Worm (Caenorhabditis elegans) whole organism, young adult: ENCODE data around the gene str-229.
A peak's percentile ranks its signal among the peaks of the same experiment; 100 is the strongest.

Experiments
- B0035.1 ChIP-seq: sonication (generic microtip); optimal IDR thresholded peaks from 2 replicates; lab custom pipeline; 2016; ENCODE audit warnings: missing genetic modification characterization, mild to moderate bottlenecking, missing compliant biosample characterization, missing genotype, missing genetic modification reagents
- C06A6.2 ChIP-seq: fragments of 200-800 bp; sonication (Bioruptor generic); conservative IDR thresholded peaks from 2 replicates; pipeline ENCODE4 v1.3.6; 2022; ENCODE audit warnings: missing genetic modification characterization, missing compliant biosample characterization
- C17E4.6 ChIP-seq: fragments of 200-800 bp; sonication (Bioruptor generic); IDR thresholded peaks from 2 replicates; pipeline ENCODE4 v1.3.6; 2022; ENCODE audit warnings: missing genetic modification reagents, missing genetic modification characterization, missing compliant biosample characterization
- F22D6.2 ChIP-seq: sonication (generic microtip); optimal IDR thresholded peaks from 2 replicates; lab custom pipeline; 2016; ENCODE audit warnings: mild to moderate bottlenecking, missing genetic modification characterization, missing compliant biosample characterization
- F33H1.4 ChIP-seq: fragments of 200-800 bp; sonication (Bioruptor generic); IDR thresholded peaks from 2 replicates; pipeline ENCODE4 v1.3.6; 2022; ENCODE audit warnings: missing genetic modification reagents, missing genetic modification characterization, missing compliant biosample characterization
- F39B2.1 ChIP-seq: fragments of 200-800 bp; sonication (Bioruptor generic); IDR thresholded peaks from 2 replicates; pipeline ENCODE4 v1.3.6; 2022; ENCODE audit warnings: missing genetic modification reagents, missing genetic modification characterization, missing compliant biosample characterization
- K12H6.12 ChIP-seq: fragments of 200-800 bp; sonication (Bioruptor generic); optimal IDR thresholded peaks from 2 replicates; lab custom pipeline; 2018; ENCODE audit warnings: mild to moderate bottlenecking, missing genetic modification characterization, missing compliant biosample characterization
- T07F8.4 ChIP-seq: sonication (generic microtip); optimal IDR thresholded peaks from 2 replicates; lab custom pipeline; 2016; ENCODE audit warnings: mild to moderate bottlenecking, missing genetic modification characterization, moderate library complexity, missing compliant biosample characterization
- T26A5.8 ChIP-seq: sonication (generic microtip); optimal IDR thresholded peaks from 2 replicates; lab custom pipeline; 2016; ENCODE audit warnings: missing genetic modification characterization, missing compliant biosample characterization
- akir-1 ChIP-seq: fragments of 200-800 bp; sonication (Bioruptor generic); optimal IDR thresholded peaks from 2 replicates; lab custom pipeline; 2018; ENCODE audit warnings: mild to moderate bottlenecking, missing genetic modification characterization, moderate library complexity, missing compliant biosample characterization
- ama-1 ChIP-seq, 3 experiments: fragments of 150-350 bp in 1 of 3; sonication (generic microtip) in 2 of 3; optimal IDR thresholded peaks; 2 replicates each; lab custom pipeline; 2014 to 2018; ENCODE audit warnings: missing biosample characterization in 2 of 3, missing genetic modification characterization in 2 of 3, missing genetic modification reagents in 2 of 3
- atf-7 ChIP-seq: sonication (generic microtip); optimal IDR thresholded peaks from 2 replicates; lab custom pipeline; 2017; ENCODE audit warnings: mild to moderate bottlenecking, missing genetic modification characterization, missing compliant biosample characterization
- attf-5 ChIP-seq: fragments of 200-800 bp; sonication (Bioruptor generic); optimal IDR thresholded peaks from 2 replicates; lab custom pipeline; 2018; ENCODE audit warnings: mild to moderate bottlenecking, missing genetic modification characterization, missing compliant biosample characterization
- ccch-3 ChIP-seq: fragments of 200-800 bp; sonication (Bioruptor generic); optimal IDR thresholded peaks from 2 replicates; lab custom pipeline; 2018; ENCODE audit warnings: mild to moderate bottlenecking, missing genetic modification characterization, missing compliant biosample characterization
- ceh-27 ChIP-seq: fragments of 200-800 bp; sonication (Bioruptor generic); optimal IDR thresholded peaks from 2 replicates; lab custom pipeline; 2018; ENCODE audit warnings: mild to moderate bottlenecking, missing genetic modification characterization, moderate library complexity, missing compliant biosample characterization
- ceh-40 ChIP-seq: fragments of 200-800 bp; sonication (Bioruptor generic); IDR thresholded peaks from 2 replicates; pipeline ENCODE4 v1.3.6; 2022; ENCODE audit warnings: missing genetic modification characterization, missing compliant biosample characterization
- ceh-91 ChIP-seq: fragments of 200-800 bp; sonication (Bioruptor generic); IDR thresholded peaks from 2 replicates; pipeline ENCODE4 v1.3.6; 2022; ENCODE audit warnings: missing genetic modification reagents, missing genetic modification characterization, missing compliant biosample characterization
- dpl-1 ChIP-seq: fragments of 150-350 bp; optimal IDR thresholded peaks from 2 replicates; lab custom pipeline; 2014; ENCODE audit warnings: missing biosample characterization, missing genetic modification reagents, missing genetic modification characterization
- egrh-3 ChIP-seq: fragments of 200-800 bp; sonication (Bioruptor generic); IDR thresholded peaks from 2 replicates; pipeline ENCODE4 v1.3.6; 2022; ENCODE audit warnings: missing genetic modification reagents, missing genetic modification characterization, missing compliant biosample characterization
- him-1 ChIP-seq: sonication (generic microtip); optimal IDR thresholded peaks from 2 replicates; lab custom pipeline; 2016; ENCODE audit warnings: missing genotype, missing genetic modification reagents, missing genetic modification characterization, missing compliant biosample characterization
- let-526 ChIP-seq: fragments of 200-800 bp; sonication (Bioruptor generic); IDR thresholded peaks from 2 replicates; pipeline ENCODE4 v1.3.6; 2022; ENCODE audit warnings: missing genetic modification reagents, missing genetic modification characterization, missing compliant biosample characterization
- lsl-1 ChIP-seq: fragments of 200-800 bp; sonication (Bioruptor generic); optimal IDR thresholded peaks from 2 replicates; lab custom pipeline; 2018; ENCODE audit warnings: mild to moderate bottlenecking, missing genetic modification characterization, moderate library complexity, missing compliant biosample characterization
- lsy-27 ChIP-seq: sonication (generic microtip); optimal IDR thresholded peaks from 2 replicates; lab custom pipeline; 2017; ENCODE audit warnings: missing genetic modification characterization, mild to moderate bottlenecking, missing compliant biosample characterization, antibody characterized with exemption, missing genotype, borderline replicate concordance; ENCODE audit not compliant: insufficient read depth
- madf-10 ChIP-seq: sonication (generic microtip); optimal IDR thresholded peaks from 2 replicates; lab custom pipeline; 2016; ENCODE audit warnings: mild to moderate bottlenecking, missing genetic modification characterization, missing compliant biosample characterization
- madf-3 ChIP-seq: fragments of 200-800 bp; sonication (Bioruptor generic); IDR thresholded peaks from 2 replicates; pipeline ENCODE4 v1.3.6; 2022; ENCODE audit warnings: missing genetic modification reagents, missing genetic modification characterization, missing compliant biosample characterization
- madf-8 ChIP-seq: fragments of 200-800 bp; sonication (Bioruptor generic); conservative IDR thresholded peaks from 2 replicates; pipeline ENCODE4 v1.3.6; 2022; ENCODE audit warnings: missing genetic modification reagents, missing genetic modification characterization, missing compliant biosample characterization
- mcd-1 ChIP-seq: fragments of 200-800 bp; sonication (Bioruptor generic); IDR thresholded peaks from 2 replicates; pipeline ENCODE4 v1.3.6; 2022; ENCODE audit warnings: missing genetic modification reagents, missing genetic modification characterization, missing compliant biosample characterization
- mxl-1 ChIP-seq: sonication (generic microtip); optimal IDR thresholded peaks from 2 replicates; lab custom pipeline; 2016; ENCODE audit warnings: missing genetic modification characterization, missing compliant biosample characterization
- nfya-2 ChIP-seq: fragments of 200-800 bp; sonication (Bioruptor generic); IDR thresholded peaks from 2 replicates; pipeline ENCODE4 v1.3.6; 2022; ENCODE audit warnings: missing genetic modification reagents, missing genetic modification characterization, missing compliant biosample characterization
- nfyb-1 ChIP-seq: fragments of 200-800 bp; sonication (Bioruptor generic); IDR thresholded peaks from 2 replicates; pipeline ENCODE4 v1.3.6; 2022; ENCODE audit warnings: missing genetic modification reagents, missing genetic modification characterization, missing compliant biosample characterization
- nhr-27 ChIP-seq: fragments of 200-800 bp; sonication (Bioruptor generic); optimal IDR thresholded peaks from 2 replicates; lab custom pipeline; 2018; ENCODE audit warnings: mild to moderate bottlenecking, missing genetic modification characterization, moderate library complexity, missing compliant biosample characterization
- nhr-80 ChIP-seq: sonication (generic microtip); optimal IDR thresholded peaks from 2 replicates; lab custom pipeline; 2016; ENCODE audit warnings: missing genetic modification characterization, missing compliant biosample characterization
- pha-4 ChIP-seq: fragments of 150-350 bp; sonication (generic microtip); optimal IDR thresholded peaks from 2 replicates; lab custom pipeline; 2014; ENCODE audit warnings: missing biosample characterization, missing genetic modification reagents, missing genetic modification characterization
- rpc-1 ChIP-seq, 2 experiments: fragments of 150-350 bp in 1 of 2; sonication (generic microtip) in 1 of 2; optimal IDR thresholded peaks; 2 replicates each; lab custom pipeline; 2014 to 2018; ENCODE audit warnings: missing biosample characterization in 1 of 2, missing genetic modification characterization in 1 of 2, missing genetic modification reagents in 1 of 2, missing genotype in 1 of 2
- snpc-1.1 ChIP-seq: sonication (generic microtip); optimal IDR thresholded peaks from 2 replicates; lab custom pipeline; 2017; ENCODE audit warnings: missing genetic modification characterization, mild to moderate bottlenecking, missing compliant biosample characterization, antibody characterized with exemption, moderate library complexity, missing genotype, missing genetic modification reagents; ENCODE audit not compliant: insufficient read depth
- tbx-9 ChIP-seq: sonication (generic microtip); optimal IDR thresholded peaks from 2 replicates; lab custom pipeline; 2016; ENCODE audit warnings: borderline replicate concordance, missing genetic modification characterization, inconsistent platforms, missing compliant biosample characterization
- tlf-1 ChIP-seq: fragments of 200-800 bp; sonication (Bioruptor generic); optimal IDR thresholded peaks from 2 replicates; lab custom pipeline; 2018; ENCODE audit warnings: mild to moderate bottlenecking, missing genetic modification characterization, missing compliant biosample characterization
- ztf-22 ChIP-seq: fragments of 200-800 bp; sonication (Bioruptor generic); optimal IDR thresholded peaks from 2 replicates; lab custom pipeline; 2018; ENCODE audit warnings: mild to moderate bottlenecking, missing genetic modification characterization, moderate library complexity, missing compliant biosample characterization
- ztf-28 ChIP-seq: fragments of 200-800 bp; sonication (Bioruptor generic); IDR thresholded peaks from 2 replicates; pipeline ENCODE4 v1.3.6; 2022; ENCODE audit warnings: missing genetic modification reagents, missing genetic modification characterization, missing compliant biosample characterization

The str-229 gene

ce11 chrV:3943364-3943763, 41.0 kb upstream of the str-229 start:
- no peak for TF ChIP-seq ceh-27 (GFP tag; lab: Kevin White, UChicago)
- no peak for TF ChIP-seq nfya-2 (GFP tag; lab: Robert Waterston, UW)
- TF ChIP-seq pha-4, result no peak
- TF ChIP-seq F39B2.1 (GFP tag; lab: Robert Waterston, UW), result no peak
- no peak for TF ChIP-seq tlf-1 (GFP tag; lab: Kevin White, UChicago)
- TF ChIP-seq egrh-3 (GFP tag; lab: Robert Waterston, UW), result no peak
- TF ChIP-seq C17E4.6 (GFP tag; lab: Robert Waterston, UW), result no peak

- TF ChIP-seq K12H6.12, result no peak
- TF ChIP-seq T07F8.4 (tag; lab: Kevin White, UChicago), result no peak
- no peak for TF ChIP-seq nfya-2 (GFP tag; lab: Robert Waterston, UW)
- no peak for TF ChIP-seq ama-1 (optimal IDR thresholded peaks at IDR 0.05; lab: Kevin White, UChicago)
- no peak for TF ChIP-seq ama-1 (GFP tag; optimal IDR thresholded peaks at IDR 0.05; lab: Kevin White, UChicago)
- TF ChIP-seq pha-4, result no peak
- no peak for TF ChIP-seq mcd-1 (GFP tag; lab: Robert Waterston, UW)
- TF ChIP-seq ceh-40 (GFP tag; lab: Robert Waterston, UW), result no peak
- no peak for TF ChIP-seq F39B2.1 (GFP tag; lab: Robert Waterston, UW)
Measured at ce11 chrV:3941860-3942259, 39.5 kb upstream of the str-229 start, which contains the start of gene cyp-35B2. Gene cyp-35B2, plus strand, starts transcription at chrV:3942160.

ce11 chrV:3938789-3939188, 36.4 kb upstream of the str-229 start, which contains the start of gene cyp-35B1:
Gene cyp-35B1, plus strand, starts transcription at chrV:3939032.
- TF ChIP-seq rpc-1 (optimal IDR thresholded peaks at IDR 0.05; lab: Kevin White, UChicago) (no peak), rpc-1 (tag; optimal IDR thresholded peaks at IDR 0.05; lab: Kevin White, UChicago) (no peak), C17E4.6 (GFP tag; lab: Robert Waterston, UW) (no peak), C06A6.2 (GFP tag; lab: Robert Waterston, UW) (no peak), nfyb-1 (GFP tag; lab: Robert Waterston, UW) (no peak), ccch-3 (GFP tag; lab: Kevin White, UChicago) (no peak), ceh-40 (GFP tag; lab: Robert Waterston, UW) (no peak), F39B2.1 (GFP tag; lab: Robert Waterston, UW) (no peak), mxl-1 (tag; lab: Kevin White, UChicago) (no peak), B0035.1 (no peak), ceh-91 (GFP tag; lab: Robert Waterston, UW) (no peak), F33H1.4 (GFP tag; lab: Robert Waterston, UW) (no peak)

DNA sequence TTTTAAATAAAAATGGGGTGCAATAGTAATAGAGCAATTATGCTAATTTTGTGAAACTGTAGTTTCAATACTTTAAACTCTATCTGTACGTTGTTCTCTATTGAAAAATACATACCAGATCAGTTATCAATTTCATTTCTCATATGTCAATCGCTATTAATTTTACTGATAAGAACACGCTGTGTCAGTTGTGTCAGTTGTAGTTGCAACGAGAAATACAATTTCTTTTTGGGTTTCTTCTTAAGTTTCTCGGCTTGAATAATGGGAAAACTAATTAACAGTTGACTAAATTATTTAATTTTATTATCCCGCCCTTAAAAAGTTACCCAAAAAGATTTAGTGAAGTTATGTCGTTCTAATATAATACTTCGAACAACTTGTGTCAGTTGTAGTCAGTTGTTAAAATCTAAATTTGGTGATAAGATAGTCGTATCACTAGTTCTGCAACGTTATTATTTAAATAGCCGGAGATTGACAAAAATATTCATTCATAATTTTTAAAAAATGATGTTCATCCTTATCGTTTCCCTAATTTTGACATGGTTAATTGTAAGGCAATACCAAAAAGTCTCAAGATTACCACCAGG, 33.6 kb upstream of the str-229 start, which contains the start of gene cyp-35A5:
Gene cyp-35A5, plus strand, starts transcription at position 435 of the 587 bp plus-strand sequence.
- no peak for TF ChIP-seq ztf-22 (GFP tag; lab: Kevin White, UChicago)
- peak; percentile 5 for TF ChIP-seq nhr-80 (tag; lab: Kevin White, UChicago)

- no peak for TF ChIP-seq tbx-9
- TF ChIP-seq him-1, result no peak
- TF ChIP-seq madf-8 (GFP tag; lab: Robert Waterston, UW), result no peak
- no peak for TF ChIP-seq snpc-1.1 (tag; lab: Kevin White, UChicago)
- TF ChIP-seq let-526 (GFP tag; lab: Robert Waterston, UW), result no peak
- TF ChIP-seq mxl-1 (tag; lab: Kevin White, UChicago), result no peak
- no peak for TF ChIP-seq dpl-1 (GFP tag; lab: Kevin White, UChicago)
- TF ChIP-seq T26A5.8, result no peak
- TF ChIP-seq atf-7, result no peak
- no peak for TF ChIP-seq attf-5 (GFP tag; lab: Kevin White, UChicago)
- TF ChIP-seq nhr-27, result no peak
- TF ChIP-seq lsl-1 (GFP tag; lab: Kevin White, UChicago), result no peak
- TF ChIP-seq ccch-3 (GFP tag; lab: Kevin White, UChicago), result no peak
- TF ChIP-seq ztf-28 (GFP tag; lab: Robert Waterston, UW), result no peak
- TF ChIP-seq lsy-27 (tag; lab: Kevin White, UChicago), result no peak
- TF ChIP-seq akir-1 (GFP tag; lab: Kevin White, UChicago), result no peak
- no peak for TF ChIP-seq F22D6.2
- no peak for TF ChIP-seq madf-3 (GFP tag; lab: Robert Waterston, UW)
- TF ChIP-seq madf-10 (tag; lab: Kevin White, UChicago), result no peak
Measured at ce11 chrV:3931326-3931725, 29.0 kb upstream of the str-229 start, which contains the start of gene srx-63. Gene srx-63, plus strand, starts transcription at chrV:3931626.
